Worm (Caenorhabditis elegans): ENCODE results near the gene nhr-72.

ce11 chrII:3823855-3824254, 26.7 kb downstream of the nhr-72 start, which contains the start of gene skr-15:
- TF ChIP-seq ama-1 (optimal IDR thresholded peaks at IDR 0.05) (no peak), aly-1 (tag; optimal IDR thresholded peaks at IDR 0.05) (no peak), flt-1 (GFP tag; IDR thresholded peaks at IDR 0.05) (no peak), pes-1 (GFP tag; IDR thresholded peaks at IDR 0.05) (no peak), F13C5.2 (tag; optimal IDR thresholded peaks at IDR 0.05) (no peak)
